Fruit fly (Drosophila melanogaster) whole organism, embryonic: Measurements from ENCODE around the gene PGRP-LF.
A peak's percentile ranks its signal among the peaks of the same experiment; 100 is the strongest.

ENCODE experiments used
- Atf-2 ChIP-seq: fragments of 200-800 bp; sonication (Bioruptor generic); optimal IDR thresholded peaks from 2 replicates; lab custom pipeline; 2016; ENCODE audit warnings: missing biosample characterization, missing genetic modification characterization
- C15 ChIP-seq: fragments of 200-800 bp; sonication (Bioruptor generic); IDR thresholded peaks from 3 replicates; pipeline ENCODE4 v1.3.6; 2022; ENCODE audit warnings: missing biosample characterization, missing genetic modification characterization
- CG10147 ChIP-seq: fragments of 200-800 bp; sonication (Bioruptor generic); optimal IDR thresholded peaks from 2 replicates; lab custom pipeline; 2019; ENCODE audit warnings: missing biosample characterization, mild to moderate bottlenecking, missing genetic modification characterization, moderate library complexity
- CG10209 ChIP-seq: fragments of 200-800 bp; sonication (Bioruptor generic); optimal IDR thresholded peaks from 3 replicates; lab custom pipeline; 2017; ENCODE audit warnings: missing biosample characterization, mild to moderate bottlenecking, missing genetic modification characterization, missing genetic modification reagents
- CG11695 ChIP-seq: fragments of 200-800 bp; sonication (Bioruptor generic); IDR thresholded peaks from 3 replicates; pipeline ENCODE4 v1.3.6; 2022; ENCODE audit warnings: missing biosample characterization, missing genetic modification characterization
- CG12299 ChIP-seq: fragments of 200-800 bp; sonication (Bioruptor generic); optimal IDR thresholded peaks from 2 replicates; lab custom pipeline; 2018; ENCODE audit warnings: missing biosample characterization, mild to moderate bottlenecking, missing genetic modification characterization
- CG12391 ChIP-seq: fragments of 200-800 bp; sonication (Bioruptor generic); optimal IDR thresholded peaks from 3 replicates; lab custom pipeline; 2018; ENCODE audit warnings: missing biosample characterization, mild to moderate bottlenecking, missing genetic modification characterization, moderate library complexity
- CG12769 ChIP-seq: fragments of 200-800 bp; sonication (Bioruptor generic); optimal IDR thresholded peaks from 2 replicates; lab custom pipeline; 2019; ENCODE audit warnings: missing biosample characterization, mild to moderate bottlenecking, missing genetic modification characterization, moderate library complexity
- CG12942 ChIP-seq: fragments of 200-800 bp; sonication (Bioruptor generic); optimal IDR thresholded peaks from 3 replicates; lab custom pipeline; 2016; ENCODE audit warnings: missing biosample characterization, missing genetic modification characterization
- CG1529 ChIP-seq: fragments of 200-800 bp; sonication (Bioruptor generic); optimal IDR thresholded peaks from 3 replicates; lab custom pipeline; 2018; ENCODE audit warnings: missing biosample characterization, missing genetic modification characterization
- CG16813 ChIP-seq: fragments of 200-800 bp; sonication (Bioruptor generic); IDR thresholded peaks from 3 replicates; pipeline ENCODE4 v1.3.6; 2022; ENCODE audit warnings: missing biosample characterization, missing genetic modification characterization; ENCODE audit not compliant: partially characterized antibody
- CG17361 ChIP-seq: fragments of 200-800 bp; sonication (Bioruptor generic); IDR thresholded peaks from 3 replicates; pipeline ENCODE4 v1.3.6; 2022; ENCODE audit warnings: missing biosample characterization, missing genetic modification characterization
- CG31388 ChIP-seq: fragments of 200-800 bp; sonication (Bioruptor generic); optimal IDR thresholded peaks from 2 replicates; lab custom pipeline; 2016; ENCODE audit warnings: missing biosample characterization, missing genetic modification characterization
- CG33213 ChIP-seq: fragments of 200-800 bp; sonication (Bioruptor generic); optimal IDR thresholded peaks from 3 replicates; lab custom pipeline; 2016; ENCODE audit warnings: missing biosample characterization, missing genetic modification characterization
- CG5953 ChIP-seq: fragments of 200-800 bp; sonication (Bioruptor generic); IDR thresholded peaks from 2 replicates; pipeline ENCODE4 v1.3.6; 2022; ENCODE audit warnings: missing biosample characterization, missing genetic modification characterization
- CG6175 ChIP-seq: fragments of 200-800 bp; sonication (Bioruptor generic); IDR thresholded peaks from 3 replicates; pipeline ENCODE4 v1.3.6; 2022; ENCODE audit warnings: missing biosample characterization, missing genetic modification characterization
- CG6765 ChIP-seq: fragments of 200-800 bp; sonication (Bioruptor generic); optimal IDR thresholded peaks from 3 replicates; lab custom pipeline; 2017; ENCODE audit warnings: missing biosample characterization, mild to moderate bottlenecking, missing genetic modification characterization
- CG7745 ChIP-seq: fragments of 200-800 bp; sonication (Bioruptor generic); optimal IDR thresholded peaks from 2 replicates; lab custom pipeline; 2018; ENCODE audit warnings: missing biosample characterization, mild to moderate bottlenecking, missing genetic modification characterization, moderate library complexity
- CG9437 ChIP-seq: fragments of 200-800 bp; sonication (Bioruptor generic); optimal IDR thresholded peaks from 2 replicates; lab custom pipeline; 2018; ENCODE audit warnings: missing biosample characterization, mild to moderate bottlenecking, missing genetic modification characterization
- CG9817 ChIP-seq: fragments of 200-800 bp; sonication (Bioruptor generic); optimal IDR thresholded peaks from 2 replicates; lab custom pipeline; 2018; ENCODE audit warnings: missing biosample characterization, mild to moderate bottlenecking, missing genetic modification characterization, moderate library complexity
- CG9876 ChIP-seq: fragments of 200-800 bp; sonication (Bioruptor generic); optimal IDR thresholded peaks from 2 replicates; lab custom pipeline; 2016; ENCODE audit warnings: missing biosample characterization, missing genetic modification characterization
- Camta ChIP-seq: fragments of 200-800 bp; sonication (Bioruptor generic); optimal IDR thresholded peaks from 2 replicates; lab custom pipeline; 2016; ENCODE audit warnings: missing biosample characterization, missing genetic modification characterization
- Chrac-16 ChIP-seq: fragments of 200-800 bp; sonication (Bioruptor generic); optimal IDR thresholded peaks from 3 replicates; lab custom pipeline; 2016; ENCODE audit warnings: missing biosample characterization, missing genetic modification characterization
- D19B ChIP-seq: fragments of 200-800 bp; sonication (Bioruptor generic); optimal IDR thresholded peaks from 2 replicates; lab custom pipeline; 2017; ENCODE audit warnings: missing biosample characterization, mild to moderate bottlenecking, missing genetic modification characterization
- Dfd ChIP-seq, 2 experiments: fragments of >200 bp; optimal IDR thresholded peaks; 2 replicates each; lab custom pipeline; 2017; ENCODE audit warnings: missing biosample characterization in 2 of 2, missing genetic modification characterization in 2 of 2
- Dll ChIP-seq: fragments of 200-800 bp; sonication (Bioruptor generic); IDR thresholded peaks from 4 replicates; pipeline ENCODE4 v1.3.6; 2022; ENCODE audit warnings: missing biosample characterization, missing genetic modification characterization; ENCODE audit not compliant: partially characterized antibody
- Dp ChIP-seq: fragments of 200-800 bp; sonication (Bioruptor generic); optimal IDR thresholded peaks from 2 replicates; lab custom pipeline; 2018; ENCODE audit warnings: missing biosample characterization, mild to moderate bottlenecking, missing genetic modification characterization, moderate library complexity
- Fer1 ChIP-seq: fragments of 200-800 bp; sonication (Bioruptor generic); optimal IDR thresholded peaks from 2 replicates; lab custom pipeline; 2017; ENCODE audit warnings: missing biosample characterization, mild to moderate bottlenecking, missing genetic modification characterization
- HLHmδ ChIP-seq: fragments of 200-800 bp; sonication (Bioruptor generic); optimal IDR thresholded peaks from 2 replicates; lab custom pipeline; 2018; ENCODE audit warnings: missing biosample characterization, mild to moderate bottlenecking, missing genetic modification characterization, moderate library complexity
- Jarid2 ChIP-seq: fragments of 200-800 bp; sonication (Bioruptor generic); optimal IDR thresholded peaks from 3 replicates; lab custom pipeline; 2017; ENCODE audit warnings: mild to moderate bottlenecking, missing biosample characterization, missing genetic modification reagents, missing genetic modification characterization
- MESR4 ChIP-seq: fragments of 200-800 bp; sonication (Bioruptor generic); optimal IDR thresholded peaks from 2 replicates; lab custom pipeline; 2018; ENCODE audit warnings: missing biosample characterization, mild to moderate bottlenecking, missing genetic modification characterization, moderate library complexity
- Mad ChIP-seq: fragments of 200-800 bp; sonication (Bioruptor generic); optimal IDR thresholded peaks from 2 replicates; lab custom pipeline; 2016; ENCODE audit warnings: missing biosample characterization, missing genetic modification characterization
- Optix ChIP-seq: fragments of 200-800 bp; sonication (Bioruptor generic); IDR thresholded peaks from 3 replicates; pipeline ENCODE4 v1.3.6; 2022; ENCODE audit warnings: missing biosample characterization, missing genetic modification characterization
- Pdp1 ChIP-seq, 2 experiments: fragments of 200-800 bp; sonication (Bioruptor generic); optimal IDR thresholded peaks; 3 replicates each; lab custom pipeline; 2016; ENCODE audit warnings: missing biosample characterization in 2 of 2, missing genetic modification characterization in 2 of 2, mild to moderate bottlenecking in 1 of 2, moderate library complexity in 1 of 2
- Ptx1 ChIP-seq: fragments of 200-800 bp; sonication (Bioruptor generic); IDR thresholded peaks from 2 replicates; pipeline ENCODE4 v1.3.6; 2022; ENCODE audit warnings: missing biosample characterization, missing genetic modification characterization
- Sry-δ ChIP-seq: fragments of 200-800 bp; sonication (Bioruptor generic); optimal IDR thresholded peaks from 2 replicates; lab custom pipeline; 2016; ENCODE audit warnings: missing biosample characterization, missing genetic modification characterization
- al ChIP-seq: fragments of 200-800 bp; sonication (Bioruptor generic); IDR thresholded peaks from 2 replicates; pipeline ENCODE4 v1.3.6; 2022; ENCODE audit warnings: missing biosample characterization, missing genetic modification characterization
- bcd ChIP-seq: fragments of 200-800 bp; sonication (Bioruptor generic); optimal IDR thresholded peaks from 2 replicates; lab custom pipeline; 2017; ENCODE audit warnings: missing biosample characterization, mild to moderate bottlenecking, missing genetic modification characterization
- br ChIP-seq: fragments of >200 bp; optimal IDR thresholded peaks from 2 replicates; lab custom pipeline; 2017
- cad ChIP-seq: fragments of >200 bp; optimal IDR thresholded peaks from 2 replicates; lab custom pipeline; 2017; ENCODE audit warnings: missing biosample characterization, missing genetic modification characterization
- dmrt11E ChIP-seq: fragments of 200-800 bp; sonication (Bioruptor generic); optimal IDR thresholded peaks from 3 replicates; lab custom pipeline; 2018; ENCODE audit warnings: missing biosample characterization, mild to moderate bottlenecking, missing genetic modification characterization, moderate library complexity
- gro ChIP-seq: fragments of 200-800 bp; sonication (Bioruptor generic); optimal IDR thresholded peaks from 2 replicates; lab custom pipeline; 2016; ENCODE audit warnings: missing biosample characterization, missing genetic modification characterization
- h ChIP-seq: fragments of >200 bp; optimal IDR thresholded peaks from 2 replicates; lab custom pipeline; 2017
- nerfin-1 ChIP-seq: fragments of 200-800 bp; sonication (Bioruptor generic); optimal IDR thresholded peaks from 3 replicates; lab custom pipeline; 2019; ENCODE audit warnings: missing biosample characterization, mild to moderate bottlenecking, missing genetic modification characterization, moderate library complexity
- pb ChIP-seq: fragments of 200-800 bp; sonication (Bioruptor generic); optimal IDR thresholded peaks from 3 replicates; lab custom pipeline; 2016; ENCODE audit warnings: missing biosample characterization, missing genetic modification characterization
- pzg ChIP-seq: fragments of 200-800 bp; sonication (Bioruptor generic); optimal IDR thresholded peaks from 3 replicates; lab custom pipeline; 2018; ENCODE audit warnings: missing biosample characterization, mild to moderate bottlenecking, missing genetic modification characterization, moderate library complexity
- repo ChIP-seq: fragments of 200-800 bp; sonication (Bioruptor generic); optimal IDR thresholded peaks from 2 replicates; lab custom pipeline; 2016; ENCODE audit warnings: missing biosample characterization, missing genetic modification characterization
- scrt ChIP-seq: fragments of 200-800 bp; sonication (Bioruptor generic); optimal IDR thresholded peaks from 2 replicates; lab custom pipeline; 2018; ENCODE audit warnings: missing biosample characterization, mild to moderate bottlenecking, missing genetic modification characterization, moderate library complexity
- tll ChIP-seq, 2 experiments: fragments of 200-800 bp in 1 of 2; fragments of >200 bp in 1 of 2; sonication (Bioruptor generic) in 1 of 2; optimal IDR thresholded peaks; 2 replicates each; lab custom pipeline; 2017 to 2019; ENCODE audit warnings: missing biosample characterization in 2 of 2, missing genetic modification characterization in 2 of 2, mild to moderate bottlenecking in 1 of 2, moderate library complexity in 1 of 2
- unc-4 ChIP-seq: fragments of 200-800 bp; sonication (Bioruptor generic); IDR thresholded peaks from 2 replicates; pipeline ENCODE4 v1.3.6; 2022; ENCODE audit warnings: missing biosample characterization, missing genetic modification characterization; ENCODE audit not compliant: partially characterized antibody
- zen ChIP-seq: fragments of 200-800 bp; sonication (Bioruptor generic); optimal IDR thresholded peaks from 3 replicates; lab custom pipeline; 2018; ENCODE audit warnings: missing biosample characterization, mild to moderate bottlenecking, missing genetic modification characterization, moderate library complexity
- zfh1 ChIP-seq: fragments of 200-800 bp; sonication (Bioruptor generic); IDR thresholded peaks from 3 replicates; pipeline ENCODE4 v1.3.6; 2022; ENCODE audit warnings: missing biosample characterization, missing genetic modification characterization

Gene PGRP-LF

DNA sequence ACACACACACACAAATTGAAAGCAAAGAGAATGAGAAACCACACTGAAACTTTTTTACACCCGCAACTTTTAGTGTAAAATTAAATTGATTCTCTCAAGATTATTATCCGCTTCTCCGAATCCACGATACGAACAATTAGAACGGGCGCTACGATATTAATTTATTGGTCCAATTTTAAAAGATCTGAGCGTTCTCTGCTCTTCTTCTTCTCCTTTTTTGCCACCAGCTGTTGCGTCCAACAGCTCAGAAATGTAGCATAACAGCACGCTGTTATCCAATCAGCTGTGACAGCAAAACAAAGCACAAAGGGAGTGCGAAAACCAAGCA is 9.3 kb downstream of the PGRP-LF start, which contains the start of the genes UGP and Svip (continued):
- TF ChIP-seq Dp (GFP tag; lab: Kevin White, UChicago): peak; percentile 21
- no peak for TF ChIP-seq Pdp1 (GFP tag; optimal IDR thresholded peaks at IDR 0.05; lab: Kevin White, UChicago)
- TF ChIP-seq CG9437 (GFP tag; lab: Kevin White, UChicago): no peak
- TF ChIP-seq CG12391: peak; percentile 24
- TF ChIP-seq cad (GFP tag; lab: Kevin White, UChicago): no peak
- no peak for TF ChIP-seq CG17361 (GFP tag; lab: Robert Waterston, UW)
- no peak for TF ChIP-seq CG10209 (GFP tag; lab: Kevin White, UChicago)
- TF ChIP-seq CG5953 (GFP tag; lab: Robert Waterston, UW): no peak
- no peak for TF ChIP-seq dmrt11E (tag; lab: Kevin White, UChicago)
- TF ChIP-seq CG11695: 0 out of 3 replicates have a peak, but pooled peaks have one; percentile 21
- no peak for TF ChIP-seq CG1529 (GFP tag; lab: Kevin White, UChicago)
- TF ChIP-seq Optix: no peak
- no peak for TF ChIP-seq CG6175 (GFP tag; lab: Robert Waterston, UW)
- no peak for TF ChIP-seq Mad (GFP tag; lab: Kevin White, UChicago)
- no peak for TF ChIP-seq D19B (GFP tag; lab: Kevin White, UChicago)
- no peak for TF ChIP-seq repo (GFP tag; lab: Kevin White, UChicago)
- peak; percentile 27 for TF ChIP-seq CG12769 (tag; lab: Kevin White, UChicago)
- no peak for TF ChIP-seq h (lab: Kevin White, UChicago)
- TF ChIP-seq al (GFP tag; lab: Robert Waterston, UW): no peak
- TF ChIP-seq Camta (GFP tag; lab: Kevin White, UChicago): no peak
- TF ChIP-seq bcd (GFP tag; lab: Kevin White, UChicago): no peak
- TF ChIP-seq CG12299 (tag; lab: Kevin White, UChicago): peak; percentile 7
- no peak for TF ChIP-seq tll (GFP tag; optimal IDR thresholded peaks at IDR 0.05; lab: Kevin White, UChicago)
- no peak for TF ChIP-seq CG9876 (GFP tag; lab: Kevin White, UChicago)
- no peak for TF ChIP-seq CG31388 (GFP tag; lab: Kevin White, UChicago)
- TF ChIP-seq Dfd (GFP tag; optimal IDR thresholded peaks at IDR 0.05; lab: Kevin White, UChicago): no peak
- no peak for TF ChIP-seq gro (GFP tag; lab: Kevin White, UChicago)
- TF ChIP-seq Chrac-16 (GFP tag; lab: Kevin White, UChicago): no peak
- TF ChIP-seq CG6765: no peak
- TF ChIP-seq zen (tag; lab: Kevin White, UChicago): no peak
- peak; percentile 43 for TF ChIP-seq MESR4 (GFP tag; lab: Kevin White, UChicago)
- TF ChIP-seq CG12942: no peak
- no peak for TF ChIP-seq C15 (GFP tag; lab: Robert Waterston, UW)
- no peak for TF ChIP-seq zfh1 (GFP tag; lab: Robert Waterston, UW)
- no peak for TF ChIP-seq Fer1 (GFP tag; lab: Kevin White, UChicago)
- TF ChIP-seq CG16813 (GFP tag; lab: Robert Waterston, UW): no peak
- no peak for TF ChIP-seq Jarid2
- no peak for TF ChIP-seq CG9817 (tag; lab: Kevin White, UChicago)
- TF ChIP-seq Atf-2 (GFP tag; lab: Kevin White, UChicago): no peak
- no peak for TF ChIP-seq pb (GFP tag; lab: Kevin White, UChicago)
- no peak for TF ChIP-seq CG7745 (tag; lab: Kevin White, UChicago)
- no peak for TF ChIP-seq br (lab: Kevin White, UChicago)
- no peak for TF ChIP-seq Ptx1 (GFP tag; lab: Robert Waterston, UW)
- TF ChIP-seq nerfin-1 (tag; lab: Kevin White, UChicago): no peak
- TF ChIP-seq scrt (GFP tag; lab: Kevin White, UChicago): peak; percentile 52
- no peak for TF ChIP-seq HLHmδ
- 0 out of 2 replicates have a peak, but pooled peaks have one; percentile 18 for TF ChIP-seq unc-4 (GFP tag; lab: Robert Waterston, UW)
- no peak for TF ChIP-seq CG10147
- TF ChIP-seq Sry-δ: no peak
- peak; percentile 28; the same call in 1 of the 4 replicates for TF ChIP-seq Dll (GFP tag; lab: Robert Waterston, UW)
- TF ChIP-seq CG33213 (GFP tag; lab: Kevin White, UChicago): no peak
- peak; percentile 51 for TF ChIP-seq pzg (GFP tag; lab: Kevin White, UChicago)
